Worm (Caenorhabditis elegans) whole organism, L1 larva: ENCODE data around the gene R02D5.4.
A peak's percentile ranks its signal among the peaks of the same experiment; 100 is the strongest.

Source experiments
- C04F5.9 ChIP-seq: sonication (generic microtip); optimal IDR thresholded peaks from 2 replicates; lab custom pipeline; 2016; ENCODE audit warnings: missing genetic modification characterization, missing compliant biosample characterization
- C16A3.4 ChIP-seq: fragments of 150-350 bp; optimal IDR thresholded peaks from 2 replicates; lab custom pipeline; 2014; ENCODE audit warnings: missing biosample characterization, missing genetic modification characterization
- C34B4.2 ChIP-seq: sonication (generic microtip); optimal IDR thresholded peaks from 2 replicates; lab custom pipeline; 2017; ENCODE audit warnings: mild to moderate bottlenecking, missing genetic modification characterization, missing compliant biosample characterization
- F16B12.6 ChIP-seq: fragments of 150-350 bp; optimal IDR thresholded peaks from 2 replicates; lab custom pipeline; 2014; ENCODE audit warnings: missing biosample characterization, missing genetic modification characterization
- Y116A8C.19 ChIP-seq: sonication (generic microtip); optimal IDR thresholded peaks from 2 replicates; lab custom pipeline; 2016; ENCODE audit warnings: missing compliant biosample characterization, missing genetic modification characterization, borderline replicate concordance
- aha-1 ChIP-seq: fragments of 150-350 bp; optimal IDR thresholded peaks from 2 replicates; lab custom pipeline; 2014; ENCODE audit warnings: missing biosample characterization, missing genetic modification characterization
- ama-1 ChIP-seq: fragments of 150-350 bp; optimal IDR thresholded peaks from 2 replicates; lab custom pipeline; 2014
- ceh-63 ChIP-seq: fragments of 200-800 bp; sonication (Bioruptor generic); optimal IDR thresholded peaks from 2 replicates; lab custom pipeline; 2018; ENCODE audit warnings: mild to moderate bottlenecking, missing genetic modification characterization, missing compliant biosample characterization
- ceh-8 ChIP-seq: fragments of 200-800 bp; sonication (Bioruptor generic); optimal IDR thresholded peaks from 2 replicates; lab custom pipeline; 2018; ENCODE audit warnings: mild to moderate bottlenecking, missing genetic modification characterization, moderate library complexity, missing compliant biosample characterization
- ceh-82 ChIP-seq, 3 experiments: fragments of 150-350 bp in 1 of 3; sonication (generic microtip) in 2 of 3; optimal IDR thresholded peaks; 2 replicates each; lab custom pipeline; 2014 to 2017; ENCODE audit warnings: missing biosample characterization in 3 of 3, missing genetic modification characterization in 3 of 3
- ceh-88 ChIP-seq: fragments of 200-800 bp; sonication (Bioruptor generic); IDR thresholded peaks from 2 replicates; pipeline ENCODE4 v1.3.6; 2022; ENCODE audit warnings: missing genetic modification characterization, missing compliant biosample characterization
- ces-1 ChIP-seq: fragments of 150-350 bp; optimal IDR thresholded peaks from 2 replicates; lab custom pipeline; 2014; ENCODE audit warnings: missing biosample characterization, missing genetic modification reagents, missing genetic modification characterization
- dpl-1 ChIP-seq, 3 experiments: fragments of 150-350 bp in 2 of 3; sonication (generic microtip) in 1 of 3; optimal IDR thresholded peaks; 2 replicates each; lab custom pipeline; 2014 to 2017; ENCODE audit warnings: missing biosample characterization in 3 of 3, missing genetic modification characterization in 3 of 3, missing genetic modification reagents in 3 of 3
- dsc-1 ChIP-seq: sonication (generic microtip); optimal IDR thresholded peaks from 2 replicates; lab custom pipeline; 2016; ENCODE audit warnings: mild to moderate bottlenecking, missing genetic modification characterization, missing compliant biosample characterization
- efl-1 ChIP-seq, 4 experiments: fragments of 150-350 bp; optimal IDR thresholded peaks in 3 of 4; peaks in 1 of 4; 1 replicate in 1 of 4; 2 replicates in 3 of 4; lab custom pipeline; 2014; ENCODE audit warnings: missing biosample characterization in 2 of 4, missing genetic modification characterization in 2 of 4, missing genetic modification reagents in 2 of 4
- efl-3 ChIP-seq: fragments of 200-800 bp; sonication (Bioruptor generic); optimal IDR thresholded peaks from 2 replicates; lab custom pipeline; 2018; ENCODE audit warnings: mild to moderate bottlenecking, missing genetic modification characterization, missing compliant biosample characterization
- egl-13 ChIP-seq: sonication (generic microtip); optimal IDR thresholded peaks from 2 replicates; lab custom pipeline; 2016; ENCODE audit warnings: missing genotype, missing genetic modification reagents, missing genetic modification characterization, missing compliant biosample characterization
- elt-2 ChIP-seq: sonication (generic microtip); optimal IDR thresholded peaks from 2 replicates; lab custom pipeline; 2016; ENCODE audit warnings: missing genetic modification characterization, mild to moderate bottlenecking, inconsistent platforms, missing compliant biosample characterization, missing genetic modification reagents
- elt-3 ChIP-seq, 6 experiments: fragments of 150-350 bp in 1 of 6; sonication (generic microtip); optimal IDR thresholded peaks; 2 replicates each; lab custom pipeline; 2017 to 2018; ENCODE audit warnings: missing biosample characterization in 6 of 6, missing genetic modification characterization in 6 of 6, inconsistent platforms in 1 of 6
- fkh-10 ChIP-seq: sonication (generic microtip); optimal IDR thresholded peaks from 2 replicates; lab custom pipeline; 2017; ENCODE audit warnings: missing biosample characterization, missing genetic modification reagents, missing genetic modification characterization
- fkh-4 ChIP-seq: sonication (generic microtip); optimal IDR thresholded peaks from 2 replicates; lab custom pipeline; 2016; ENCODE audit warnings: missing compliant biosample characterization, missing genetic modification characterization, borderline replicate concordance
- fkh-8 ChIP-seq: sonication (generic microtip); optimal IDR thresholded peaks from 2 replicates; lab custom pipeline; 2016; ENCODE audit warnings: mild to moderate bottlenecking, missing genetic modification characterization, missing compliant biosample characterization
- isw-1 ChIP-seq: fragments of 200-800 bp; sonication (Bioruptor generic); IDR thresholded peaks from 2 replicates; pipeline ENCODE4 v1.3.6; 2022; ENCODE audit warnings: missing genetic modification characterization, missing compliant biosample characterization
- jun-1 ChIP-seq: fragments of 150-350 bp; optimal IDR thresholded peaks from 2 replicates; lab custom pipeline; 2014; ENCODE audit warnings: missing biosample characterization, missing genetic modification reagents, missing genetic modification characterization
- lin-13 ChIP-seq: fragments of 150-350 bp; optimal IDR thresholded peaks from 2 replicates; lab custom pipeline; 2014; ENCODE audit warnings: missing biosample characterization, missing genetic modification reagents, missing genetic modification characterization
- lin-14 ChIP-seq: fragments of 200-800 bp; sonication (Bioruptor generic); optimal IDR thresholded peaks from 2 replicates; lab custom pipeline; 2018; ENCODE audit warnings: mild to moderate bottlenecking, missing genetic modification characterization, moderate library complexity, missing compliant biosample characterization
- mab-9 ChIP-seq: fragments of 200-800 bp; sonication (Bioruptor generic); IDR thresholded peaks from 2 replicates; pipeline ENCODE4 v1.3.6; 2022; ENCODE audit warnings: missing genetic modification reagents, missing genetic modification characterization, missing compliant biosample characterization
- mef-2 ChIP-seq: fragments of 150-350 bp; optimal IDR thresholded peaks from 2 replicates; lab custom pipeline; 2014; ENCODE audit warnings: missing biosample characterization, missing genetic modification characterization
- mep-1 ChIP-seq: fragments of 150-350 bp; optimal IDR thresholded peaks from 2 replicates; lab custom pipeline; 2014; ENCODE audit warnings: missing biosample characterization, missing genetic modification characterization
- nhr-20 ChIP-seq: sonication (generic microtip); optimal IDR thresholded peaks from 2 replicates; lab custom pipeline; 2016; ENCODE audit warnings: mild to moderate bottlenecking, missing genetic modification characterization, missing compliant biosample characterization
- nhr-47 ChIP-seq: sonication (generic microtip); optimal IDR thresholded peaks from 2 replicates; lab custom pipeline; 2016; ENCODE audit warnings: mild to moderate bottlenecking, missing genetic modification characterization, moderate library complexity, missing compliant biosample characterization
- nhr-71 ChIP-seq: sonication (generic microtip); optimal IDR thresholded peaks from 2 replicates; lab custom pipeline; 2016; ENCODE audit warnings: mild to moderate bottlenecking, missing genetic modification characterization, moderate library complexity, missing compliant biosample characterization
- nhr-85 ChIP-seq: sonication (generic microtip); peaks from one replicate; lab custom pipeline; 2016; ENCODE audit warnings: missing genetic modification characterization, inconsistent platforms, missing compliant biosample characterization
- nhr-90 ChIP-seq: sonication (generic microtip); optimal IDR thresholded peaks from 2 replicates; lab custom pipeline; 2016; ENCODE audit warnings: mild to moderate bottlenecking, missing genetic modification characterization, missing compliant biosample characterization; ENCODE audit not compliant: poor library complexity
- pax-3 ChIP-seq: fragments of 200-800 bp; sonication (Bioruptor generic); optimal IDR thresholded peaks from 2 replicates; lab custom pipeline; 2018; ENCODE audit warnings: mild to moderate bottlenecking, missing genetic modification characterization, moderate library complexity, missing compliant biosample characterization
- pqm-1 ChIP-seq: sonication (generic microtip); optimal IDR thresholded peaks from 3 replicates; lab custom pipeline; 2017; ENCODE audit warnings: missing biosample characterization, missing genetic modification characterization
- skn-1 ChIP-seq: fragments of 150-350 bp; optimal IDR thresholded peaks from 2 replicates; lab custom pipeline; 2014; ENCODE audit warnings: missing biosample characterization, missing genetic modification characterization
- snu-23 ChIP-seq: sonication (generic microtip); optimal IDR thresholded peaks from 2 replicates; lab custom pipeline; 2016; ENCODE audit warnings: missing genetic modification characterization, missing compliant biosample characterization
- tbx-2 ChIP-seq: sonication (generic microtip); optimal IDR thresholded peaks from 2 replicates; lab custom pipeline; 2016; ENCODE audit warnings: missing genetic modification characterization, missing compliant biosample characterization
- tlp-1 ChIP-seq: fragments of 150-350 bp; optimal IDR thresholded peaks from 2 replicates; lab custom pipeline; 2014; ENCODE audit warnings: missing biosample characterization, missing genetic modification characterization
- unc-86 ChIP-seq: sonication (generic microtip); optimal IDR thresholded peaks from 2 replicates; lab custom pipeline; 2016; ENCODE audit warnings: missing genetic modification characterization, missing compliant biosample characterization
- unc-98 ChIP-seq: fragments of 200-800 bp; sonication (Bioruptor generic); IDR thresholded peaks from 2 replicates; pipeline ENCODE4 v1.3.6; 2022; ENCODE audit warnings: missing genetic modification characterization, missing compliant biosample characterization
- xbp-1 ChIP-seq: sonication (generic microtip); optimal IDR thresholded peaks from 2 replicates; lab custom pipeline; 2016; ENCODE audit warnings: missing genetic modification characterization, missing compliant biosample characterization
- zag-1 ChIP-seq: fragments of 150-350 bp; optimal IDR thresholded peaks from 2 replicates; lab custom pipeline; 2014; ENCODE audit warnings: missing biosample characterization, missing genetic modification characterization

Gene R02D5.4

DNA sequence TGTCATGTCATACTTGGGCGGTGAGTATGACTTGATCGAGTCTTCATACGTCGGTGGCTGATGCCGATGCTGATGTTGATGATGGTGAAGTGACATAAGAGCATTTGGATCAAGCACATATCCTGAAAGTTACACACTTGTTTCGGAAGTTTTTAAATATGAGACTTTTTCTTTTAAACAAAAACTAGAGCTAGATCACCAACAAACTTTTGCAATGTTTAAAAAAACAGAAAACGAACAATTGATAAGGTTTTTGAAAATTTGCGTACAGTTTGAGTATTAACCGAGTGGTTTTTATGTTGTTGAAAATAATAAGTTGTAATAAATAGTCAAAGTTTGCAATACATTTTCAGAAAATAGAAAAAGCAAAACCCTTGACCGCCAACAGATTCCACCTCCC, at the start of gene R02D5.4:
Gene R02D5.4 (minus strand): TSS at position 101 of the 400 bp plus-strand sequence.
- TF ChIP-seq elt-3 (tag; optimal IDR thresholded peaks at IDR 0.05; lab: Kevin White, UChicago) (no peak), pqm-1 (tag; lab: Kevin White, UChicago) (no peak), efl-3 (no peak), snu-23 (no peak), unc-98 (GFP tag; lab: Robert Waterston, UW) (no peak), ama-1 (lab: Kevin White, UChicago) (no peak), ceh-63 (no peak), nhr-90 (tag; lab: Kevin White, UChicago) (no peak), xbp-1 (tag; lab: Kevin White, UChicago) (no peak), lin-13 (no peak)

DNA sequence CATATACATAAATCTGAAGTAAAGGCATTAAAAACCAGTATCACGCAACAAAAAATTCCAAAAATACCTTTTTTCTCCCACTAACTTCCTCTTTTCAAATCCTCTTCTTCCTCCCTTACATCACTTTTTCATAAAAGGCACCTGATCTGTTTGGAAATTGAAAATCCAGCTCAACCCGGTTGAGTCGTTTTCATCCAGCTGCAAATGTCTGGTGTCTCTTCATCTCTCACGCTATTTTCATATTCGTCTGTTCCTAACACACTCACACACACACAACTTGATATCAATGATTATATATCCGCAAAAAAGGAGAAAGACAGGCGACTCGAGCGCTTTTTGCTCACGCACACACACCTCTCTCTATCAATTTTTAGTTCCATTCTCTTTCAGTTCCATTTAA, 47.9 kb upstream of the R02D5.4 start:
- no peak for TF ChIP-seq mab-9 (GFP tag; lab: Robert Waterston, UW)
- no peak for TF ChIP-seq egl-13
- TF ChIP-seq ceh-82 (tag; optimal IDR thresholded peaks at IDR 0.05; lab: Kevin White, UChicago), result no peak
- TF ChIP-seq snu-23, result no peak
- no peak for TF ChIP-seq C34B4.2 (tag; lab: Kevin White, UChicago)
- TF ChIP-seq nhr-20 (tag; lab: Kevin White, UChicago), result no peak
- TF ChIP-seq lin-14 (GFP tag; lab: Kevin White, UChicago), result no peak
- TF ChIP-seq C04F5.9 (tag; lab: Kevin White, UChicago), result no peak
- TF ChIP-seq pqm-1 (tag; lab: Kevin White, UChicago), result no peak
- no peak for TF ChIP-seq ceh-88 (GFP tag; lab: Robert Waterston, UW)
- TF ChIP-seq aha-1, result no peak
- no peak for TF ChIP-seq jun-1 (tag; lab: Kevin White, UChicago)
- no peak for TF ChIP-seq unc-86 (tag; lab: Kevin White, UChicago)
- peak; percentile 29 for TF ChIP-seq nhr-47 (tag; lab: Kevin White, UChicago)
- no peak for TF ChIP-seq nhr-71
- no peak for TF ChIP-seq tbx-2 (tag; lab: Kevin White, UChicago)
- TF ChIP-seq ceh-8 (GFP tag; lab: Kevin White, UChicago), result no peak
- no peak for TF ChIP-seq F16B12.6
- TF ChIP-seq mep-1, result no peak
- TF ChIP-seq dsc-1 (tag; lab: Kevin White, UChicago), result peak; percentile 52
- TF ChIP-seq dpl-1 (GFP tag; optimal IDR thresholded peaks at IDR 0.05; lab: Kevin White, UChicago), result no peak
- no peak for TF ChIP-seq C16A3.4 (tag; lab: Kevin White, UChicago)
- no peak for TF ChIP-seq ces-1
- no peak for TF ChIP-seq tlp-1
- TF ChIP-seq nhr-85, result no peak
- no peak for TF ChIP-seq lin-13
- no peak for TF ChIP-seq elt-2 (tag; lab: Kevin White, UChicago)
- no peak for TF ChIP-seq ama-1 (lab: Kevin White, UChicago)
- TF ChIP-seq fkh-4 (tag; lab: Kevin White, UChicago), result no peak
- no peak for TF ChIP-seq Y116A8C.19
- peak; percentile 83 for TF ChIP-seq fkh-8 (tag; lab: Kevin White, UChicago)
- no peak for TF ChIP-seq mef-2 (tag; lab: Kevin White, UChicago)
- no peak for TF ChIP-seq zag-1 (tag; lab: Kevin White, UChicago)
- TF ChIP-seq efl-1 (optimal IDR thresholded peaks at IDR 0.05; lab: Kevin White, UChicago), result no peak
- peak in 1 of 2 experiments; percentile 18 for TF ChIP-seq efl-1 (GFP tag; optimal IDR thresholded peaks at IDR 0.05 in 1 of 2; lab: Kevin White, UChicago)
- TF ChIP-seq pax-3, result peak; percentile 71
- TF ChIP-seq ceh-63, result no peak
- no peak for TF ChIP-seq fkh-10 (GFP tag; lab: Kevin White, UChicago)
- TF ChIP-seq isw-1 (GFP tag; lab: Robert Waterston, UW), result no peak
- TF ChIP-seq skn-1, result no peak
